Worm (Caenorhabditis elegans): Measurements from ENCODE around the gene D2023.3.

The D2023.3 gene

DNA sequence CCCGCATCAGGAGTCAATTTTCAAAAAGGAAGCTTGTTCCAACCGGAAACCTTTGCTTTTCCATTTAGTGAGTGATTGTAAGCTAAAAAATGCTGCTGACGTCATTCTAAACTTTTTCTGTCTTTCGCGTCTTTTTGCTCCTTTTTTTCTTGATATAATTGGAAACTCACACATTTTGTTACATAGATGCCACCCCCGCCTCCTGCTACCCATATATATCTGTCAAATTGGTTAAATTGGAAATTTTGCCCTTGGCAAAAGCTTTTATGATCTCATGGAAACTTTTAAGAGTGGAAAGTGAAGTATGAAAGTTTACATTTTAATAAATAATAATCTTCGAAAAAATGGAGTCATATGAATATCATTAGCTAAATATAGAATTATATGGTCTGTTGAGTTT is 1.9 kb downstream of the D2023.3 start:
- TF ChIP-seq aha-1 (tag) (peak; percentile 77), arid-1 (GFP tag; conservative IDR thresholded peaks at IDR 0.05) (no peak)

DNA sequence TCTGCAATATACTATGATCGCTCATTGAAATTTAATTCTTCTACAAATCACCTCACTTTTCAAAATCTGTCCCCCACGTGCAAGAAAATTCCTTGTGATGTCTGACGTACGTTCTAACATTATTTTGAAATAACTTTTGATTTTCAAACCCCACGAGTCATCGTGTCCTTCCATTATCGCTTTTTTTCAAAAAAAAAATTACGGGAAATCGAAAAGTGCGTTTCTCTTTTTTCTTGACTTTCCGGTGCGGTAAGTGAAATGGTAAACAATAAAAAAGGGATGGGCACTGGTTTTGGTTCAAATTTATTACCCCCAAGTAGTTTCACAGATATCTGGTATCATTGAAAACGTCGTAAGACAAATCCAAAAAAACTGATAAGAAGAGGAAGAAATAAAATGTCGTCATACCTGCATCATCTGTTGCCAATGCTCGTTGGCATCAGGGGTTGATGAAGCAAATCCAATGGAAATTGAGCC is 8.3 kb downstream of the D2023.3 start:
- TF ChIP-seq dpl-1 (GFP tag; optimal IDR thresholded peaks at IDR 0.05) (no peak), madf-9 (GFP tag; conservative IDR thresholded peaks at IDR 0.05) (no peak), daf-8 (GFP tag; IDR thresholded peaks at IDR 0.05) (no peak), daf-16 (GFP tag; optimal IDR thresholded peaks at IDR 0.05) (no peak), daf-16 (tag; optimal IDR thresholded peaks at IDR 0.05) (no peak), pha-4 (GFP tag; IDR thresholded peaks at IDR 0.05) (no peak), pha-4 (tag; optimal IDR thresholded peaks at IDR 0.05) (no peak), lin-38 (GFP tag; IDR thresholded peaks at IDR 0.05) (no peak), fkh-10 (GFP tag; optimal IDR thresholded peaks at IDR 0.05) (no peak), lim-7 (GFP tag; IDR thresholded peaks at IDR 0.05) (no peak), ztf-7 (tag; optimal IDR thresholded peaks at IDR 0.05) (peak; percentile 78), egl-43 (GFP tag; IDR thresholded peaks at IDR 0.05) (no peak), Y75B8A.6 (GFP tag; IDR thresholded peaks at IDR 0.05) (no peak), lin-1 (GFP tag; IDR thresholded peaks at IDR 0.05) (no peak), dmd-6 (GFP tag; IDR thresholded peaks at IDR 0.05) (peak; percentile 70), gei-8 (GFP tag; optimal IDR thresholded peaks at IDR 0.05) (peak; percentile 55), attf-4 (tag; optimal IDR thresholded peaks at IDR 0.05) (no peak), unc-39 (tag; optimal IDR thresholded peaks at IDR 0.05) (no peak), nhr-77 (tag; optimal IDR thresholded peaks at IDR 0.05) (no peak), nhr-48 (tag; optimal IDR thresholded peaks at IDR 0.05) (peak; percentile 8), dve-1 (tag; optimal IDR thresholded peaks at IDR 0.05; ENCODE audit: insufficient read depth) (peak; percentile 28), zag-1 (tag; optimal IDR thresholded peaks at IDR 0.05) (no peak), aha-1 (tag) (no peak), mdl-1 (tag; optimal IDR thresholded peaks at IDR 0.05) (peak in 1 of 2 experiments; percentile 63), dmd-8 (GFP tag; IDR thresholded peaks at IDR 0.05) (no peak), hlh-30 (tag; optimal IDR thresholded peaks at IDR 0.05; ENCODE audit: insufficient read depth) (peak; percentile 72), F44E2.7 (GFP tag; IDR thresholded peaks at IDR 0.05) (no peak), ama-1 (optimal IDR thresholded peaks at IDR 0.05) (no peak), nhr-25 (tag; optimal IDR thresholded peaks at IDR 0.05; ENCODE audit: borderline replicate concordance, insufficient read depth) (peak; percentile 33), ceh-32 (tag; optimal IDR thresholded peaks at IDR 0.05; ENCODE audit: poor library complexity) (no peak), ZK337.2 (GFP tag; IDR thresholded peaks at IDR 0.05) (no peak), nhr-76 (tag; optimal IDR thresholded peaks at IDR 0.05) (no peak), nhr-6 (tag; optimal IDR thresholded peaks at IDR 0.05) (no peak), zfp-2 (tag; optimal IDR thresholded peaks at IDR 0.05) (no peak), ztf-11 (tag; optimal IDR thresholded peaks at IDR 0.05) (no peak), nhr-41 (GFP tag; IDR thresholded peaks at IDR 0.05) (no peak), snpc-4 (tag; optimal IDR thresholded peaks at IDR 0.05) (no peak), Y48G9A.11 (GFP tag; IDR thresholded peaks at IDR 0.05) (no peak), mxl-3 (GFP tag; optimal IDR thresholded peaks at IDR 0.05) (no peak), ceh-20 (GFP tag; IDR thresholded peaks at IDR 0.05) (peak; percentile 66; the same call in 1 of the 2 replicates), nhr-28 (tag; optimal IDR thresholded peaks at IDR 0.05) (peak; percentile 49), Y5F2A.4 (GFP tag; optimal IDR thresholded peaks at IDR 0.05) (no peak), skn-1 (tag; optimal IDR thresholded peaks at IDR 0.05) (no peak), nhr-42 (GFP tag; IDR thresholded peaks at IDR 0.05) (no peak), cey-2 (tag; optimal IDR thresholded peaks at IDR 0.05; ENCODE audit: borderline replicate concordance, insufficient read depth) (peak; percentile 37), dmd-9 (GFP tag; IDR thresholded peaks at IDR 0.05) (no peak), F10B5.3 (tag; optimal IDR thresholded peaks at IDR 0.05) (no peak), set-16 (GFP tag; IDR thresholded peaks at IDR 0.05) (no peak), ceh-62 (tag; optimal IDR thresholded peaks at IDR 0.05) (no peak), lsy-2 (tag; optimal IDR thresholded peaks at IDR 0.05) (peak in 1 of 2 experiments; percentile 48)

All from whole organism, L4 larva.